Fruit fly (Drosophila melanogaster) whole organism, prepupa: Measurements from ENCODE around the gene CG43051.

Experiments used
- CG16779 ChIP-seq: fragments of 200-800 bp; sonication (Bioruptor generic); optimal IDR thresholded peaks from 3 replicates; lab custom pipeline; 2017; ENCODE audit warnings: missing biosample characterization, mild to moderate bottlenecking, missing genetic modification characterization
- esn ChIP-seq: fragments of 200-800 bp; sonication (Bioruptor generic); optimal IDR thresholded peaks from 2 replicates; lab custom pipeline; 2016; ENCODE audit warnings: missing biosample characterization, mild to moderate bottlenecking, missing genetic modification characterization, moderate library complexity

DNA sequence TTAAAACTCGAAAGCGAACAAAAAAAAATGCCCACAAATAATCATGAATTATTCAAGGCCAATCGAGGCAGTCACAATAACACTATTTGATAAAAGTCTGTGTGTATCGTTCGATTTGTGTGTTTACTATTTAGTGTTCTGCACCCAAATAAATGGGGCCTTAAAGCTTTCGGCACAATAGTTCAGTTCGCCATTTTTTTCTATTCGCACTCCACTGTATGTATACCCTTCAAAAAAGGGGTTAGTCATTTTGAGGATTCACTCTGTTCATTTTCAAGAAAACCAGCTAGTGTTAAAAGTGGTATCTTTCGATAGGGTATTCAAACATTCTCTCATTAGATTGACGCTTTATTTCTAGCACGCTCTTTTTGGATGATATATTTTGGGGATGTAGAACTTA is 40.1 kb upstream of the CG43051 start:
- no peak for TF ChIP-seq CG16779 (tag; lab: Kevin White, UChicago)
- TF ChIP-seq esn (GFP tag; lab: Kevin White, UChicago): no peak
